Worm (Caenorhabditis elegans): ENCODE data around the gene ppfr-4.

DNA sequence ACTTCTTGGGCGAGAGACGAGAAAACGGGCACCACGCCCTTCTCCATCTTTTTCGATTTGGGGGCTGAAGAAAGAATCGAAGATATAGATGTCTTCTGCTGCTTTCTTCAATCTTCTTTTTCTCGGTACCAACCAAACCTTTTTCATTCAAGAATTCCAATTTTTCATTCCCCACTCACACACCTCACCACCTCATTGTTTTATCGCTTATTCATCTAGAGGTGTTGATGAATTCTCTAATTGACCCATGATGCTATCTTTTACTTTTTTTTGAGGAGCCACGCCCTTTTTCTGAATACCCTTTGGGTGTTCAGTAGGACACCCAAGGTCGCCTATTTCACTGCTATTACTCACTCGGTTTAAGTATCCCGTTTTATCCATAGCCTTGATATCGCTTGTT, 31.8 kb downstream of the ppfr-4 start:
- no peak for TF ChIP-seq mcd-1 (GFP tag; IDR thresholded peaks at IDR 0.05)
- no peak for TF ChIP-seq sdz-38 (tag; optimal IDR thresholded peaks at IDR 0.05)
